Worm (Caenorhabditis elegans) whole organism, L4/young adult: Measurements from ENCODE around the gene prcc-1.

Experiments used
- W03F9.2 ChIP-seq: fragments of 150-350 bp; optimal IDR thresholded peaks from 2 replicates; lab custom pipeline; 2014; ENCODE audit warnings: missing biosample characterization, missing genetic modification characterization
- dao-5 ChIP-seq: sonication (generic microtip); optimal IDR thresholded peaks from 2 replicates; lab custom pipeline; 2016; ENCODE audit warnings: missing genotype, missing genetic modification characterization, moderate library complexity, missing compliant biosample characterization
- him-1 ChIP-seq: sonication (generic microtip); optimal IDR thresholded peaks from 2 replicates; lab custom pipeline; 2016; ENCODE audit warnings: missing genotype, missing genetic modification reagents, missing genetic modification characterization, missing compliant biosample characterization

The prcc-1 gene

ce11 chrIV:13048157-13048556 lies 45.4 kb downstream of the prcc-1 start, which contains the start of gene scl-10:
Gene scl-10 (plus strand): TSS chrIV:13048457.
- TF ChIP-seq him-1 (tag; lab: Kevin White, UChicago) (no peak), W03F9.2 (tag; lab: Kevin White, UChicago) (no peak), dao-5 (tag; lab: Kevin White, UChicago) (no peak)

DNA sequence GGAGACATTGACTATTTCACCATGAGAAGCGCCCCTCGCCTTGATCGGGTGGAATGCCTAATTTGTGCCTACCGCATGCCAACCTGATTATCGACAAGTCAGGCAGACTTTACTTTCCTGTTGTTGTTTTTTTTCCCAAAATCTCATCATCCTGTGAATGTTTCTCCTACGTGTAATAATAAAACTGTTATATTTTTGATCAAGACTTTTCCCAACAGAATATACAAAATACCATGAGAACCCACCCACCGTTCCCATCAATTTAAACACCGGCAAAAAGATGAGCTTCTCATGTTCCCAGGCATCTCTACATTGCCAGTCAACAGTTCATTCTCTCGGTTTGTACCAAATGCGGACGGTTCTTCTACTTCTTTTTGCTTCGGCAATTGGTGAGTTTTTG lies 46.7 kb downstream of the prcc-1 start, which contains the start of gene scl-9:
Gene scl-9, plus strand, starts transcription at position 301 of the 400 bp plus-strand sequence.
- TF ChIP-seq W03F9.2 (tag; lab: Kevin White, UChicago) = no peak
- TF ChIP-seq dao-5 (tag; lab: Kevin White, UChicago) = no peak
- TF ChIP-seq him-1 (tag; lab: Kevin White, UChicago) = no peak

DNA sequence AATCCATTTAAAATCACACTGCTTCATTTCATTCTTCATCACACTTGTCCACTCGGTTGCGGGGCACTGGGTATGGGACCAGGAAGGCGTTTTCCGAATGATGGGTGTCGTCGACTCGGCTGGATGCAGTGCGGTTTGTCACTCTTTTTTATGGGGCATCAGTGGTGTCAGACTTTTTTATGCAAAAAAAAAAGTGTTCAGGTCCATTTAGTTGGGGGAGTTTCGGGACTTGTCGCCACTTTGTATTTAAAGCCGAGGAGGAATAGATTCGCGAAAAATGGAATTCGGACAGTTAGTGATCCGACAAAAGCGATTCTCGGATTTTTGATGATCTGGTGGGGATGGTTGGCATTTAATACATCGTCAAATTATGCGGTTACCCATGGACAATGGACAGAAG lies 48.6 kb downstream of the prcc-1 start:
- TF ChIP-seq dao-5 (tag; lab: Kevin White, UChicago) = no peak
- no peak for TF ChIP-seq W03F9.2 (tag; lab: Kevin White, UChicago)
- TF ChIP-seq him-1 (tag; lab: Kevin White, UChicago) = no peak

ce11 chrIV:13042091-13042490 lies 51.5 kb downstream of the prcc-1 start, which contains the start of gene amt-2:
Gene amt-2 (plus strand): TSS chrIV:13042391.
- TF ChIP-seq him-1 (tag; lab: Kevin White, UChicago) (no peak), dao-5 (tag; lab: Kevin White, UChicago) (no peak), W03F9.2 (tag; lab: Kevin White, UChicago) (no peak)

DNA sequence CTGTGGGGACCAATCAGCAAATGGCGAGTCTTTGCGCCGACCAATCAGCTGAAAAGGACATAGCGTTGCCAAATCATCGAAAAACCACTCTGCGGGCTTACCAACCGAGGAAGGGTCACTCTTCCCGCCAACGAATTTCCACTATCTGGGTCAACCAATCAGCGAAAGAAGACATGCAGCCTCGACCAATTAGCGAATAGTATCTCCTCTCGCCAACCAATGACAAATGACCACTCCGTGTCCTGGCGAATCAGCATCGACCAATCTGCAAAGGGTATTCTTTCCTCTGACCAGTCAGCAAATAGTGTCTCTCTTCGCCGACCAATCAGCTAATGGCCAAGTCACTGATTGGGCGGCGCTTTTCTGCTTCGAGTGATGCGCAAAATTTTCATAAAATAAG lies 52.1 kb downstream of the prcc-1 start:
- TF ChIP-seq him-1 (tag; lab: Kevin White, UChicago) (no peak), W03F9.2 (tag; lab: Kevin White, UChicago) (no peak), dao-5 (tag; lab: Kevin White, UChicago) (no peak)
